Worm (Caenorhabditis elegans) whole organism, L4/young adult: Measurements from ENCODE around the gene prdx-6.
A peak's percentile ranks its signal among the peaks of the same experiment; 100 is the strongest.

Source experiments
- W03F9.2 ChIP-seq: fragments of 150-350 bp; optimal IDR thresholded peaks from 2 replicates; lab custom pipeline; 2014; ENCODE audit warnings: missing biosample characterization, missing genetic modification characterization
- dao-5 ChIP-seq: sonication (generic microtip); optimal IDR thresholded peaks from 2 replicates; lab custom pipeline; 2016; ENCODE audit warnings: missing genotype, missing genetic modification characterization, moderate library complexity, missing compliant biosample characterization
- him-1 ChIP-seq: sonication (generic microtip); optimal IDR thresholded peaks from 2 replicates; lab custom pipeline; 2016; ENCODE audit warnings: missing genotype, missing genetic modification reagents, missing genetic modification characterization, missing compliant biosample characterization

The prdx-6 gene

ce11 chrIV:218252-218651 lies at the start of gene prdx-6:
Gene prdx-6, plus strand, starts transcription at chrIV:218552.
- TF ChIP-seq W03F9.2 (tag; lab: Kevin White, UChicago): no peak
- no peak for TF ChIP-seq dao-5
- TF ChIP-seq him-1 (tag; lab: Kevin White, UChicago): no peak

DNA sequence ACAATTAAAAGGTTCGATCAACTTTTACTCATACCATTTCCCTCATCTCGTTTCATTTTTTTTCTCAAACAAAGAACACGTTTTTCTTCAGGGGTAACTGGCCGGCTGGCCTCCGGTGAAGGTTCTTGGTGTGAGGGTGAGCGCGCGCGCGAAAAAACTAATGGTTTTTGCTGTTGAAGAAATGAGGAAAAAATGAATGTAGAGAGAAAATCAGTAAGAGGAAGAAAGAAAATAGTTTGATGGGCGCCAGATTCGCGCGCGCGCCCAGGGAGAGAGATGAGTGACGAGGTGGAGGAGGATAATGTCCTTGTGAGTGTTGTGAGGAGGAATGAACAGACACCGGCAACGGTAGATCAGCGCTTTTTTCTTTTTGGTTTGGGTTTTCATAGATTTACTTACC lies 47.3 kb upstream of the prdx-6 start:
- TF ChIP-seq W03F9.2 (tag; lab: Kevin White, UChicago) (no peak), dao-5 (no peak), him-1 (tag; lab: Kevin White, UChicago) (no peak)

ce11 chrIV:172990-173389 lies 45.4 kb upstream of the prdx-6 start:
- TF ChIP-seq W03F9.2 (tag; lab: Kevin White, UChicago): no peak
- TF ChIP-seq him-1 (tag; lab: Kevin White, UChicago): no peak
- TF ChIP-seq dao-5: no peak

DNA sequence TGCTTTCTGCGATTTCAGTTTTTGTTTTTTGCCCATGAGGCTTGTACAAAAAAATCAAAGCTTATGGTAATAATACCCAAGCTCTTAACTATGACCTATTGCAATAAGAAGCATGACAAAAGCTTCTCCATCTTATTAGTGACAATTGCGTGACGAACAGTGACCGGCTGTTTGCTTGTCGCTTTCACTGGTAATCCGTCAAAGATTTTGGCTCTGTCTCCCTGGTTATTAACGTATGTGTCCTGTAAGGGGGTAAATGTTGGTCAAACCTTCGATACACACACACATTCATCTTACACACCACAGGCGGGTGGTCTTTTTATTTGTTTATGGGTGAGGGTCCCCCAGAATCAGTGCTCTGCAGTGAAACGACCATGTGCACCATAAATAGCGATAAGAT lies 44.2 kb upstream of the prdx-6 start:
- TF ChIP-seq W03F9.2 (tag; lab: Kevin White, UChicago) (no peak), him-1 (tag; lab: Kevin White, UChicago) (no peak), dao-5 (no peak)

DNA sequence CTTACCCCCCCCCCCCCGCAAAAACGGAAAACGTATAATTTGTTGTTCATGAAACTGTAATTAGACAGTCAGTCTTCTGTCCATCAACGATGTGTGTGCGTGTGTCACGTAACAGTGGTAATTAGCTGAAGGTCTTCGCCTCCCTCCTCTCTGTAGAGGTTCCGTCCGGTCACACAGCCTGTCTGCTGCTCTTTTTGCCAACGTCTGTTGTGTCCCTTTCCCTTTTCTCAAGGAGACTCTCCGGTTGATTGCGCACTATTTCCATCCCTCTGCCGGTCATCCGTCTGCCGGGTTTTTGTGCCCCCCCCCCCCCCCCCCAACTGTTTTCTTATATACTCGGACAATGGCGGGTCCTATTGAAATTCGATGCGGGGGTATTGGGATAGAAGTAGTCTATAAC lies 42.7 kb upstream of the prdx-6 start:
- TF ChIP-seq him-1 (tag; lab: Kevin White, UChicago) (no peak), dao-5 (no peak), W03F9.2 (tag; lab: Kevin White, UChicago) (no peak)

ce11 chrIV:177487-177886 lies 40.9 kb upstream of the prdx-6 start:
- TF ChIP-seq him-1 (tag; lab: Kevin White, UChicago) (no peak), W03F9.2 (tag; lab: Kevin White, UChicago) (no peak), dao-5 (no peak)

DNA sequence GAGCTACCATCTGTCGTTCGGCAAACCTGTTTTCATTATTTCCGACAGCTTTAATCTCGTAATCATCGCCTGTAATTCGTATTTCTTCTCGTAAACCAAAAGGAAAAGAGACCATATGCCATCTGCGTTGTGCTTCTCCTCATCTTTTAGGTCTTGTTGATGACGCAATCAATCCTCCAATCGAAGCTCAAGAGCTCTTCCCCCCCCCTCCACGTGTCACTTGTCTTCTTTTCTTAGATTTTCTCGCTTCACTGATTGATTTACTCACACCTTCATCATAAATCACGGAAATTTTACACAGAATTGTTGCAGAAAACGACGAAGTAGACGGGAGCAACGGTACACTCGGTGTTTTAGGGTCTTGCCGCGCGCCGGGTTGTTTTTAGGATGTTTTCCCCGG lies 39.7 kb upstream of the prdx-6 start, which contains the start of gene tcl-2:
Gene tcl-2, plus strand, starts transcription at position 388 of the 400 bp plus-strand sequence.
- no peak for TF ChIP-seq dao-5
- no peak for TF ChIP-seq W03F9.2 (tag; lab: Kevin White, UChicago)
- no peak for TF ChIP-seq him-1 (tag; lab: Kevin White, UChicago)

DNA sequence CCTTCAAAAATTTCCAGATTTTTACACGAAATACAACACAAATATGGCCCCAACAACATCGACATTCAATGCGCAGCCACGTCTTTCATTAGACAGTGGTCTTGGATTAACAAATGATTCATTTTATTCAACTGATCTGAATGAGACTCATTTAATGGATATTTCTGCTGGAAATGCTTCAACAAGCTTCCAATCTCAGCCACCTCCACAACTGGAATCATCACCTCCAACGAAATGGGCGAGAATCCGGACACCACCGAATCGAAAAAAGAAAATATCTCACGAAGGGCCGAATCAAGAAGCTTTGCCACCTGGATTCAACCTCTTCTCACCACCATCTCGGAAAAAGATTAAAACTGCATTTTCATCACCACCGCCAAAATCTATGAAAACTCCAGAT lies 38.7 kb upstream of the prdx-6 start:
- TF ChIP-seq W03F9.2 (tag; lab: Kevin White, UChicago): no peak
- no peak for TF ChIP-seq dao-5
- no peak for TF ChIP-seq him-1 (tag; lab: Kevin White, UChicago)

DNA sequence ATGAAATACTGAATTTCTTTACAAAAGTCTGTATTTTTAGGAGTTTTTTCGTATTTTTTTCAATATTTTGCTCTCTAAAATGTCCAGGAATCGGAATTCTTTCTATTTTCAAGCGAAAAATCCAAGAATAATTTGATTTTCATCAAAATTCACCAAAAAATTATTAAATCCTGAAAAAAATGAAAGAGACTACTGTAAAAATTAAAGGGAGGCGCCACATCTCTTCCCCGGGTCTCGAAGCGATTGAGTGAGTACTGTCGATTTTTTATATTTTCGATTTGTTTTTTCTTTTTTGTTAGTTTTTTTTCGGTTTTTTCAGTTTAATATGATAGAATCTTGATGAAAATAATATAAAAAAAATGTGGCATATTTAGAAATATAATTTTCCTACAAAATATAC lies 34.8 kb upstream of the prdx-6 start:
- TF ChIP-seq W03F9.2 (tag; lab: Kevin White, UChicago) (no peak), him-1 (tag; lab: Kevin White, UChicago) (no peak), dao-5 (no peak)

DNA sequence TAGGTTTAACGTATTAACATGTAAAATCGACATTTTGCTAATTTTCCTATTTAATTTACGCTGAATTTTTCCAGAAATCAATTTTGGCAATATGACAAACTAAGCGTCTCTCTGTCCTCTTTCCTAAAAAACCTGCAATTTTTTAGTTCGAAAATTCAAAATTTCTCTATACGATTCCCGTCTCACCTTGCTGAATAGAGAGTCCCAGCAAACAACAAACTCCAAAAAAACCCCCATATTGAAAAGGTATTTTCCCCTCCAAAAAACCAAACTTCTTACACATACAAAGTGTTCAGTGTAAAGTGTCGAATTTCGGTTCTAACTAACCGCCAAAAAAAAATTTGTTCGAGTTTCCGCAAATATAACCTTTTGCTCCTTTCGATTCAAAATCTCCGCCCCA lies 34.2 kb upstream of the prdx-6 start, which contains the start of gene pnc-1:
Gene pnc-1, plus strand, starts transcription at position 301 of the 400 bp plus-strand sequence.
- no peak for TF ChIP-seq W03F9.2 (tag; lab: Kevin White, UChicago)

DNA sequence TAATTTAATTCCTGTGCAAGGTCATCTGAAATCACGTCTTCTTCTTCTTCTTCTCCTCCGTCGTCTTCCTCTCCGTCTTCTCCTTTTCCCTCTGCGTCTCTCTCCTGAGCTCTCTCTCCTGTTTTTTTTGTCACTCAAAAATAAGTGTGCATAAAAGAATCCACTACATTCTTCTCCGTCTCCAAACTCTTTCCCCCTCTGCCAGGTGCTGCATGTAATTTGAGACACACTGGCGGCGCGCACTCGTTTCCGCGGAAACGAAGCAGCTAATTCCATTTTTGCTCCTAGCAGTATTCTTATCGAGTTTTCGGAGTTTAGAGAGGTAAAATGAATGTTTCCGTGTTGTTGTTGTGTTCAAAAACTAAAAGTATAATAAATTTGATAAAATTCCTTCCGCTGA lies 32.2 kb upstream of the prdx-6 start:
- no peak for TF ChIP-seq dao-5
- TF ChIP-seq him-1 (tag; lab: Kevin White, UChicago): no peak
- TF ChIP-seq W03F9.2 (tag; lab: Kevin White, UChicago): no peak

DNA sequence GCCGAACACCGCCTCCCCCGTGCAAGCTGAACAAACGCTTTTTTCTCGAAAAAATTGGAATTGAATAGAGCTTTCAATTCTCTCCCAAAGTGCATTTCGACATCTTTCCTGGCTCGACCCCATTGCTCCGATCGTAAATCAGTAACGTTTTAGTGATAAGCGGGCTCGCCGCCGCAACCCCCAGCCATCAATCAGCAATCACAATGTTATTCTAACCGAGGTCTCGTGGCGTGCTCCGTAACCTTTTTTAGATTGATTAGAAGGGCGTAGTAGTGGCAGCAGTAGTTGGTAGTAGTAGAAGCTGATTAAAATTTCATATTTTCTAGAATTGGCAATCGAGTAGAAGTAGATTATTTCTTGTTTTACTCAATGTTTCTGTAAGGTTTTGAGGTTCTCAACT lies 31.0 kb upstream of the prdx-6 start:
- TF ChIP-seq dao-5 (no peak), W03F9.2 (tag; lab: Kevin White, UChicago) (no peak), him-1 (tag; lab: Kevin White, UChicago) (no peak)

DNA sequence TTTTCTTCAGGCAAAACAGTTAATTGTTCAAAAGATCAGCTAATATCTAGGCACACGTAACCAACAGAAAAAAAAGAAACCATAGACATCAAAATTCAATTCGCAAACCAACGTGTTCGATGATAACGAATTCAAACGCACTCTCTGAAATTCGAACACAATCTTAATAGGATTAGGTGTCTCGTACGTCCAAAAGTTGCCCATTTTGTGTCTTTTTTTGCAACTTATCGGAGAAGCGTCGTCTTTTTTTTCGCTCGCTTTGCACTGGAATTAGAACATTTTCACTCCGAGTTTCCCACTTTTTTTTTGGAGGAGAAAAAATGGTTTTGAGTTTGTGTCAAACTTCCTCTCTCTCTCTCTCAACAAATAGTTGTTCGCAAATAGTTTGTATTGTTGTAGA lies 29.3 kb upstream of the prdx-6 start:
- TF ChIP-seq W03F9.2 (tag; lab: Kevin White, UChicago): no peak
- no peak for TF ChIP-seq him-1 (tag; lab: Kevin White, UChicago)
- no peak for TF ChIP-seq dao-5

DNA sequence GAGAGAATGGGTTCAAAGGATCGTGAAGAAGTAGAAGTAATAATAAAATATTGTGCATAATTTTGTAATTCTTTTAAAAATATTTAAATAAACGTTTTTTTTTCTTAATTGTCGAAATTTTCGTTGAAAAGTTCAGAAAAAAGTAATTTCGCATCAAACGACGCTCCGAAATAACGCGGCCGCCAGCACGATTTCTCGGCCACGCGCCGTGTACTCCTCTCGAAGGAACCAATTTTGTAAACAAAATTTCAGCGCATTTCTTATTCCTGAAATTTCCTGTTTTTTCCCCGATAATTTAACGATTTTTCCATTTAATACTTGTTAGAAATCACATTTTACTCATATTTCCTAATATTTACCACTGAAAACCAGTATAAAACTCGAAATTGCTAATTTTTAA lies 26.3 kb upstream of the prdx-6 start, which contains the start of gene Y38C1AA.12:
Gene Y38C1AA.12, plus strand, starts transcription at position 211 of the 400 bp plus-strand sequence.
- TF ChIP-seq him-1 (tag; lab: Kevin White, UChicago): peak; percentile 42
- no peak for TF ChIP-seq dao-5
- peak; percentile 80 for TF ChIP-seq W03F9.2 (tag; lab: Kevin White, UChicago)

DNA sequence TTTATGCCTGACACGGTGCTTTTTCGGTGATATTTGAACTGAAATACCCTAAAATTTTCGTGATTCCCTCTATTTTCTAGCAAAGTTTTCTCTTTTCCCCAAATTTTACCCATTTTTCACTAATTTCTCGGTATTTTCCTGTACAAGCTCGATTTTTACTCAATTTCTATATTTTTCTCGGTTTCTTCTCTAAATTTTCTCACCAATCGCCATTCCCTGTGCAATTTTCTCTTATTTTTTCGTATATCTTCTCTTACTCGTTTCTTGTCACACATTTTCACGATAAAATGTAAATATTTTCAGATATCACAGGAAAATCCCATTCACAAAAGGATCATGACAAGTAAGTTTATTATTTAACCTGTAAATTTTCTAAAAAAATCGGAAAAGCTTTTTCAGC lies 23.9 kb upstream of the prdx-6 start, which contains the start of gene csn-3:
Gene csn-3, plus strand, starts transcription at position 301 of the 400 bp plus-strand sequence.
- TF ChIP-seq him-1 (tag; lab: Kevin White, UChicago) (no peak), dao-5 (no peak), W03F9.2 (tag; lab: Kevin White, UChicago) (no peak)
